Worm (Caenorhabditis elegans) whole organism, L4 larva: Measurements from ENCODE around the gene R09F10.5.

Experiments
- aha-1 ChIP-seq: fragments of 150-350 bp; peaks from one replicate; lab custom pipeline; 2014; ENCODE audit warnings: missing biosample characterization, missing genetic modification characterization
- lin-38 ChIP-seq: fragments of 200-800 bp; sonication (Bioruptor generic); IDR thresholded peaks from 2 replicates; pipeline ENCODE4 v1.3.6; 2022; ENCODE audit warnings: missing genetic modification reagents, missing genetic modification characterization, missing compliant biosample characterization

DNA sequence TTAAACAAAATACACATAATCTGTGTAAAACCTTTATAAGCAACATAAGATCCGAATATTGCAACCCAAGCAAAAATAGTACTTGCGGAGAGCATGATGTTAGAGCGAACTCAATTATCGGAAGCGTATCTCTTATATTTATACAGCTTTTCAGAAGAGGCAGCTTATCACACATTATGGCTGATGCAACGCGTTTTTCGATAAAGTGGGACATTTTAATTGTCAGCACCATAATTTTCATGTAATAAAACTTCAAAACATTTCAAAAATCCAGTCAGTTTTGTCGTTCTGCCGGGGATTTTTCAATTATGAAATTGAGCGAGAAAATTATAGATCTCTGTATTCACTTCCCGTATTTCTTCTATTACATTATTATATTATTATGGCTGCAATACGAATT is 38.7 kb upstream of the R09F10.5 start, which contains the start of gene drd-5:
- no peak for TF ChIP-seq aha-1 (tag; lab: Kevin White, UChicago)
- TF ChIP-seq lin-38 (GFP tag; lab: Robert Waterston, UW): no peak
